Fruit fly (Drosophila melanogaster) whole organism, prepupa: ENCODE data around the gene glec.

Experiments
- Blimp-1 ChIP-seq: fragments of 200-800 bp; sonication (Bioruptor generic); optimal IDR thresholded peaks from 3 replicates; lab custom pipeline; 2017; ENCODE audit warnings: missing biosample characterization, missing genetic modification characterization, mild to moderate bottlenecking, moderate library complexity, missing genetic modification reagents
- CG10669 ChIP-seq: fragments of 200-800 bp; sonication (Bioruptor generic); optimal IDR thresholded peaks from 3 replicates; lab custom pipeline; 2018; ENCODE audit warnings: missing biosample characterization, mild to moderate bottlenecking, missing genetic modification characterization, moderate library complexity
- CG11294 ChIP-seq: fragments of 200-800 bp; sonication (Bioruptor generic); IDR thresholded peaks from 2 replicates; pipeline ENCODE4 v1.3.6; 2022; ENCODE audit warnings: missing biosample characterization, missing genetic modification characterization
- CG11902 ChIP-seq: fragments of 200-800 bp; sonication (Bioruptor generic); optimal IDR thresholded peaks from 3 replicates; lab custom pipeline; 2016; ENCODE audit warnings: missing biosample characterization, missing genetic modification characterization
- CG15336 ChIP-seq: fragments of 200-800 bp; sonication (Bioruptor generic); IDR thresholded peaks from 2 replicates; pipeline ENCODE4 v1.3.6; 2022; ENCODE audit warnings: missing biosample characterization, missing genetic modification characterization
- CG16779 ChIP-seq: fragments of 200-800 bp; sonication (Bioruptor generic); optimal IDR thresholded peaks from 3 replicates; lab custom pipeline; 2017; ENCODE audit warnings: missing biosample characterization, mild to moderate bottlenecking, missing genetic modification characterization
- CG31627 ChIP-seq: fragments of 200-800 bp; sonication (Bioruptor generic); optimal IDR thresholded peaks from 3 replicates; lab custom pipeline; 2016; ENCODE audit warnings: missing biosample characterization, missing genetic modification characterization
- CG32006 ChIP-seq: fragments of 200-800 bp; sonication (Bioruptor generic); optimal IDR thresholded peaks from 3 replicates; lab custom pipeline; 2017; ENCODE audit warnings: missing biosample characterization, mild to moderate bottlenecking, missing genetic modification characterization
- CG34406 ChIP-seq: fragments of 200-800 bp; sonication (Bioruptor generic); optimal IDR thresholded peaks from 3 replicates; lab custom pipeline; 2016; ENCODE audit warnings: missing biosample characterization, missing genetic modification characterization
- CG3919 ChIP-seq: fragments of 200-800 bp; sonication (Bioruptor generic); optimal IDR thresholded peaks from 3 replicates; lab custom pipeline; 2016; ENCODE audit warnings: missing biosample characterization, missing genetic modification characterization
- CG4318 ChIP-seq: fragments of 200-800 bp; sonication (Bioruptor generic); optimal IDR thresholded peaks from 3 replicates; lab custom pipeline; 2017; ENCODE audit warnings: missing biosample characterization, mild to moderate bottlenecking, missing genetic modification characterization
- CG6163 ChIP-seq: fragments of 200-800 bp; sonication (Bioruptor generic); IDR thresholded peaks from 3 replicates; pipeline ENCODE4 v1.3.6; 2022; ENCODE audit warnings: missing biosample characterization, missing genetic modification characterization
- CG6276 ChIP-seq: fragments of 200-800 bp; sonication (Bioruptor generic); optimal IDR thresholded peaks from 2 replicates; lab custom pipeline; 2017; ENCODE audit warnings: missing biosample characterization, mild to moderate bottlenecking, missing genetic modification characterization
- CG6792 ChIP-seq: fragments of 200-800 bp; sonication (Bioruptor generic); optimal IDR thresholded peaks from 3 replicates; lab custom pipeline; 2016; ENCODE audit warnings: missing biosample characterization, missing genetic modification characterization
- CG6808 ChIP-seq: fragments of 200-800 bp; sonication (Bioruptor generic); optimal IDR thresholded peaks from 3 replicates; lab custom pipeline; 2017; ENCODE audit warnings: missing biosample characterization, missing genetic modification characterization, mild to moderate bottlenecking, moderate library complexity, missing genetic modification reagents
- CG6854 ChIP-seq: fragments of 200-800 bp; sonication (Bioruptor generic); optimal IDR thresholded peaks from 2 replicates; lab custom pipeline; 2017; ENCODE audit warnings: missing biosample characterization, mild to moderate bottlenecking, missing genetic modification characterization
- CG8119 ChIP-seq: fragments of 200-800 bp; sonication (Bioruptor generic); IDR thresholded peaks from 3 replicates; pipeline ENCODE4 v1.3.6; 2022; ENCODE audit warnings: missing biosample characterization, missing genetic modification characterization
- CG8632 ChIP-seq: fragments of 200-800 bp; sonication (Bioruptor generic); optimal IDR thresholded peaks from 3 replicates; lab custom pipeline; 2016; ENCODE audit warnings: missing biosample characterization, missing genetic modification characterization
- CG9139 ChIP-seq: fragments of 200-800 bp; sonication (Bioruptor generic); optimal IDR thresholded peaks from 3 replicates; lab custom pipeline; 2017; ENCODE audit warnings: missing biosample characterization, mild to moderate bottlenecking, missing genetic modification characterization
- Eip78C ChIP-seq: fragments of 200-800 bp; sonication (Bioruptor generic); peaks from one replicate; lab custom pipeline; 2016; ENCODE audit warnings: missing biosample characterization, missing genetic modification characterization
- Eip93F ChIP-seq: fragments of 200-800 bp; sonication (Bioruptor generic); optimal IDR thresholded peaks from 2 replicates; lab custom pipeline; 2016; ENCODE audit warnings: missing biosample characterization, mild to moderate bottlenecking, missing genetic modification characterization
- Ets21C ChIP-seq: fragments of 200-800 bp; sonication (Bioruptor generic); optimal IDR thresholded peaks from 3 replicates; lab custom pipeline; 2016; ENCODE audit warnings: missing biosample characterization, missing genetic modification characterization
- Gug ChIP-seq: fragments of 200-800 bp; sonication (Bioruptor generic); IDR thresholded peaks from 2 replicates; pipeline ENCODE4 v1.3.6; 2022; ENCODE audit warnings: missing biosample characterization, missing genetic modification characterization
- Hr38 ChIP-seq: sonication (Bioruptor generic); optimal IDR thresholded peaks from 2 replicates; lab custom pipeline; 2016; ENCODE audit warnings: missing biosample characterization, missing genetic modification characterization
- Hr39 ChIP-seq: fragments of 200-800 bp; sonication (Bioruptor generic); optimal IDR thresholded peaks from 2 replicates; lab custom pipeline; 2016; ENCODE audit warnings: missing biosample characterization, missing genetic modification characterization
- Hr4 ChIP-seq: fragments of 200-800 bp; sonication (Bioruptor generic); optimal IDR thresholded peaks from 3 replicates; lab custom pipeline; 2016; ENCODE audit warnings: missing biosample characterization, missing genetic modification characterization
- Lpt ChIP-seq: fragments of 200-800 bp; sonication (Bioruptor generic); optimal IDR thresholded peaks from 3 replicates; lab custom pipeline; 2016; ENCODE audit warnings: missing biosample characterization, missing genetic modification characterization
- Met ChIP-seq: fragments of 200-800 bp; sonication (Bioruptor generic); optimal IDR thresholded peaks from 3 replicates; lab custom pipeline; 2016; ENCODE audit warnings: missing biosample characterization, missing genetic modification characterization
- Sox102F ChIP-seq: fragments of 200-800 bp; sonication (Bioruptor generic); optimal IDR thresholded peaks from 2 replicates; lab custom pipeline; 2016; ENCODE audit warnings: missing biosample characterization, mild to moderate bottlenecking, missing genetic modification characterization
- Sox14 ChIP-seq: fragments of 200-800 bp; sonication (Bioruptor generic); optimal IDR thresholded peaks from 3 replicates; lab custom pipeline; 2016; ENCODE audit warnings: missing biosample characterization, missing genetic modification characterization
- Sox15 ChIP-seq: fragments of 200-800 bp; sonication (Bioruptor generic); optimal IDR thresholded peaks from 3 replicates; lab custom pipeline; 2016; ENCODE audit warnings: missing biosample characterization, missing genetic modification characterization
- achi ChIP-seq: fragments of 200-800 bp; sonication (Bioruptor generic); optimal IDR thresholded peaks from 3 replicates; lab custom pipeline; 2016; ENCODE audit warnings: missing biosample characterization, missing genetic modification characterization
- acj6 ChIP-seq: fragments of 200-800 bp; sonication (Bioruptor generic); optimal IDR thresholded peaks from 3 replicates; lab custom pipeline; 2016; ENCODE audit warnings: missing biosample characterization, missing genetic modification characterization
- cyc ChIP-seq: fragments of 200-800 bp; sonication (Bioruptor generic); optimal IDR thresholded peaks from 3 replicates; lab custom pipeline; 2016; ENCODE audit warnings: missing biosample characterization, missing genetic modification characterization
- dac ChIP-seq: fragments of 200-800 bp; sonication (Bioruptor generic); optimal IDR thresholded peaks from 2 replicates; lab custom pipeline; 2017; ENCODE audit warnings: missing biosample characterization, mild to moderate bottlenecking, missing genetic modification characterization
- dsx ChIP-seq: fragments of 200-800 bp; optimal IDR thresholded peaks from 3 replicates; lab custom pipeline; 2019; ENCODE audit warnings: missing biosample characterization, mild to moderate bottlenecking, missing genetic modification characterization, moderate library complexity; ENCODE audit not compliant: poor library complexity, severe bottlenecking
- eg ChIP-seq: fragments of 200-800 bp; sonication (Bioruptor generic); IDR thresholded peaks from 3 replicates; pipeline ENCODE4 v1.3.6; 2022; ENCODE audit warnings: missing biosample characterization, missing genetic modification characterization
- esn ChIP-seq: fragments of 200-800 bp; sonication (Bioruptor generic); optimal IDR thresholded peaks from 2 replicates; lab custom pipeline; 2016; ENCODE audit warnings: missing biosample characterization, mild to moderate bottlenecking, missing genetic modification characterization, moderate library complexity
- fd59A ChIP-seq: fragments of 200-800 bp; sonication (Bioruptor generic); optimal IDR thresholded peaks from 2 replicates; lab custom pipeline; 2017; ENCODE audit warnings: missing biosample characterization, mild to moderate bottlenecking, missing genetic modification characterization, missing genetic modification reagents
- lz ChIP-seq: fragments of 200-800 bp; sonication (Bioruptor generic); optimal IDR thresholded peaks from 3 replicates; lab custom pipeline; 2016; ENCODE audit warnings: missing biosample characterization, missing genetic modification characterization
- pdm3 ChIP-seq: fragments of 200-800 bp; sonication (Bioruptor generic); optimal IDR thresholded peaks from 3 replicates; lab custom pipeline; 2016; ENCODE audit warnings: missing biosample characterization, missing genetic modification characterization
- salr ChIP-seq, 2 experiments: fragments of 200-800 bp; sonication (Bioruptor generic); optimal IDR thresholded peaks; 3 replicates each; lab custom pipeline; 2016 to 2018; ENCODE audit warnings: missing biosample characterization in 2 of 2, missing genetic modification characterization in 2 of 2, mild to moderate bottlenecking in 1 of 2
- spab ChIP-seq: fragments of 200-800 bp; sonication (Bioruptor generic); optimal IDR thresholded peaks from 2 replicates; lab custom pipeline; 2017; ENCODE audit warnings: missing biosample characterization, mild to moderate bottlenecking, missing genetic modification characterization, missing genetic modification reagents
- ss ChIP-seq, 2 experiments: fragments of 200-800 bp; sonication (Bioruptor generic); optimal IDR thresholded peaks; 2 replicates in 1 of 2; 3 replicates in 1 of 2; lab custom pipeline; 2017 to 2018; ENCODE audit warnings: mild to moderate bottlenecking in 2 of 2, missing biosample characterization in 2 of 2, missing genetic modification characterization in 2 of 2, moderate library complexity in 1 of 2
- topi ChIP-seq: fragments of 200-800 bp; sonication (Bioruptor generic); optimal IDR thresholded peaks from 3 replicates; lab custom pipeline; 2016; ENCODE audit warnings: missing biosample characterization, missing genetic modification characterization
- vri ChIP-seq: fragments of 200-800 bp; sonication (Bioruptor generic); optimal IDR thresholded peaks from 3 replicates; lab custom pipeline; 2016; ENCODE audit warnings: missing biosample characterization, mild to moderate bottlenecking, missing genetic modification characterization

The glec gene

dm6 chr3R:21897565-21897964 is 41.5 kb upstream of the glec start (continued):
- TF ChIP-seq esn (GFP tag; lab: Kevin White, UChicago) (peak; percentile 91), achi (GFP tag; lab: Kevin White, UChicago) (peak; percentile 95), salr (GFP tag; optimal IDR thresholded peaks at IDR 0.05; lab: Kevin White, UChicago) (peak; percentile 93), CG11294 (GFP tag; lab: Robert Waterston, UW) (peak; percentile 91), Sox14 (GFP tag; lab: Kevin White, UChicago) (peak; percentile 95), Hr39 (GFP tag; lab: Kevin White, UChicago) (peak; percentile 87), CG8632 (peak; percentile 84), Met (GFP tag; lab: Kevin White, UChicago) (peak; percentile 90), CG31627 (peak; percentile 87), CG6854 (GFP tag; lab: Kevin White, UChicago) (peak; percentile 80), Blimp-1 (peak; percentile 63), dsx (GFP tag; lab: Kevin White, UChicago) (peak; percentile 96), topi (peak; percentile 88), CG10669 (GFP tag; lab: Kevin White, UChicago) (peak; percentile 92), spab (peak; percentile 95), CG8119 (GFP tag; lab: Robert Waterston, UW) (peak; percentile 97), CG6276 (GFP tag; lab: Kevin White, UChicago) (peak; percentile 93), CG34406 (peak; percentile 87), CG11902 (GFP tag; lab: Kevin White, UChicago) (peak; percentile 81), Eip93F (GFP tag; lab: Kevin White, UChicago) (peak; percentile 80), lz (peak; percentile 90), Eip78C (GFP tag; lab: Kevin White, UChicago) (peak; percentile 98), Sox15 (GFP tag; lab: Kevin White, UChicago) (peak; percentile 81), CG6808 (GFP tag; lab: Kevin White, UChicago) (peak; percentile 96), CG6163 (peak; percentile 98), Gug (GFP tag; lab: Robert Waterston, UW) (peak; percentile 94), cyc (GFP tag; lab: Kevin White, UChicago) (peak; percentile 85), Sox102F (peak; percentile 90), CG4318 (GFP tag; lab: Kevin White, UChicago) (peak; percentile 91), Hr4 (GFP tag; lab: Kevin White, UChicago) (peak; percentile 94), Ets21C (GFP tag; lab: Kevin White, UChicago) (peak; percentile 80), eg (GFP tag; lab: Robert Waterston, UW) (peak; percentile 96)

dm6 chr3R:21895961-21896875 is 40.2 kb upstream of the glec start:
- TF ChIP-seq dac (GFP tag; lab: Kevin White, UChicago) (no peak), CG9139 (GFP tag; lab: Kevin White, UChicago) (peak; percentile 0), CG15336 (GFP tag; lab: Robert Waterston, UW) (no peak), achi (GFP tag; lab: Kevin White, UChicago) (peak; percentile 19), Lpt (peak; percentile 4), CG6163 (peak; percentile 56; the same call in 2 of the 3 replicates), Ets21C (GFP tag; lab: Kevin White, UChicago) (no peak), vri (GFP tag; lab: Kevin White, UChicago) (peak; percentile 15), topi (peak; percentile 55), CG31627 (peak; percentile 12), CG6276 (GFP tag; lab: Kevin White, UChicago) (peak; percentile 36), Hr38 (GFP tag; lab: Kevin White, UChicago) (no peak), fd59A (GFP tag; lab: Kevin White, UChicago) (no peak), acj6 (GFP tag; lab: Kevin White, UChicago) (peak; percentile 21), CG32006 (GFP tag; lab: Kevin White, UChicago) (peak; percentile 43), dsx (GFP tag; lab: Kevin White, UChicago) (peak; percentile 10), CG11902 (GFP tag; lab: Kevin White, UChicago) (peak; percentile 12), CG3919 (peak; percentile 20), CG6792 (no peak), CG16779 (tag; lab: Kevin White, UChicago) (peak; percentile 3), Blimp-1 (peak; percentile 55), CG8632 (peak; percentile 17), CG6854 (GFP tag; lab: Kevin White, UChicago) (peak; percentile 78), pdm3 (GFP tag; lab: Kevin White, UChicago) (peak; percentile 44), Met (GFP tag; lab: Kevin White, UChicago) (peak; percentile 35), ss (GFP tag; optimal IDR thresholded peaks at IDR 0.05; lab: Kevin White, UChicago) (peak in 1 of 2 experiments; percentile 33), Eip93F (GFP tag; lab: Kevin White, UChicago) (peak; percentile 1)
